Worm (Caenorhabditis elegans) whole organism, late embryonic: ENCODE measurements around the gene dcs-1.

Experiments
- C38D4.7 ChIP-seq: fragments of 200-800 bp; sonication (Bioruptor generic); optimal IDR thresholded peaks from 2 replicates; lab custom pipeline; 2018; ENCODE audit warnings: mild to moderate bottlenecking, missing genetic modification characterization, moderate library complexity, missing compliant biosample characterization
- ceh-14 ChIP-seq: sonication (generic microtip); optimal IDR thresholded peaks from 2 replicates; lab custom pipeline; 2016; ENCODE audit warnings: missing genotype, missing genetic modification characterization, missing compliant biosample characterization
- ceh-18 ChIP-seq: sonication (generic microtip); optimal IDR thresholded peaks from 2 replicates; lab custom pipeline; 2016; ENCODE audit warnings: missing genetic modification characterization, missing compliant biosample characterization
- ceh-2 ChIP-seq: sonication (generic microtip); optimal IDR thresholded peaks from 2 replicates; lab custom pipeline; 2016; ENCODE audit warnings: missing genotype, missing genetic modification characterization, missing compliant biosample characterization
- ceh-24 ChIP-seq: sonication (generic microtip); optimal IDR thresholded peaks from 2 replicates; lab custom pipeline; 2016; ENCODE audit warnings: mild to moderate bottlenecking, missing genetic modification characterization, missing compliant biosample characterization
- ceh-45 ChIP-seq: fragments of 200-800 bp; sonication (Bioruptor generic); IDR thresholded peaks from 2 replicates; pipeline ENCODE4 v1.3.6; 2022; ENCODE audit warnings: missing genetic modification reagents, missing genetic modification characterization, missing compliant biosample characterization
- ceh-48 ChIP-seq: sonication (generic microtip); optimal IDR thresholded peaks from 2 replicates; lab custom pipeline; 2016; ENCODE audit warnings: missing genetic modification characterization, inconsistent platforms, missing compliant biosample characterization
- ceh-9 ChIP-seq: sonication (generic microtip); optimal IDR thresholded peaks from 2 replicates; lab custom pipeline; 2016; ENCODE audit warnings: mild to moderate bottlenecking, missing genetic modification characterization, inconsistent platforms, missing compliant biosample characterization
- che-1 ChIP-seq: sonication (generic microtip); optimal IDR thresholded peaks from 2 replicates; lab custom pipeline; 2016; ENCODE audit warnings: mild to moderate bottlenecking, missing genetic modification characterization, missing compliant biosample characterization
- dve-1 ChIP-seq: sonication (generic microtip); optimal IDR thresholded peaks from 2 replicates; lab custom pipeline; 2017; ENCODE audit warnings: antibody characterized with exemption, mild to moderate bottlenecking, missing genetic modification characterization, missing compliant biosample characterization
- elt-2 ChIP-seq: sonication (generic microtip); optimal IDR thresholded peaks from 2 replicates; lab custom pipeline; 2016; ENCODE audit warnings: missing genetic modification reagents, missing genetic modification characterization, missing compliant biosample characterization
- elt-4 ChIP-seq: sonication (generic microtip); optimal IDR thresholded peaks from 2 replicates; lab custom pipeline; 2016; ENCODE audit warnings: missing genetic modification characterization, missing compliant biosample characterization
- ets-4 ChIP-seq: sonication (generic microtip); optimal IDR thresholded peaks from 2 replicates; lab custom pipeline; 2016; ENCODE audit warnings: missing genetic modification characterization, missing compliant biosample characterization
- fkh-10 ChIP-seq: fragments of 150-350 bp; optimal IDR thresholded peaks from 2 replicates; lab custom pipeline; 2014; ENCODE audit warnings: missing biosample characterization, missing genetic modification reagents, missing genetic modification characterization
- fkh-6 ChIP-seq: sonication (generic microtip); optimal IDR thresholded peaks from 2 replicates; lab custom pipeline; 2016; ENCODE audit warnings: missing genetic modification characterization, missing compliant biosample characterization
- hlh-8 ChIP-seq: sonication (generic microtip); optimal IDR thresholded peaks from 2 replicates; lab custom pipeline; 2016; ENCODE audit warnings: missing genotype, missing genetic modification characterization, missing compliant biosample characterization
- lin-11 ChIP-seq: fragments of 200-800 bp; sonication (Bioruptor generic); optimal IDR thresholded peaks from 2 replicates; lab custom pipeline; 2018; ENCODE audit warnings: mild to moderate bottlenecking, missing genetic modification characterization, missing compliant biosample characterization
- madf-2 ChIP-seq: sonication (generic microtip); optimal IDR thresholded peaks from 2 replicates; lab custom pipeline; 2017; ENCODE audit warnings: missing genetic modification characterization, missing compliant biosample characterization
- nfya-1 ChIP-seq: sonication (generic microtip); optimal IDR thresholded peaks from 2 replicates; lab custom pipeline; 2017; ENCODE audit warnings: missing genetic modification characterization, mild to moderate bottlenecking, missing compliant biosample characterization, antibody characterized with exemption, moderate library complexity
- nhr-11 ChIP-seq: fragments of 150-350 bp; optimal IDR thresholded peaks from 2 replicates; lab custom pipeline; 2014; ENCODE audit warnings: missing biosample characterization, missing genetic modification characterization
- nhr-232 ChIP-seq: sonication (generic microtip); optimal IDR thresholded peaks from 2 replicates; lab custom pipeline; 2016; ENCODE audit warnings: missing genetic modification characterization, missing compliant biosample characterization
- pax-1 ChIP-seq: fragments of 150-350 bp; optimal IDR thresholded peaks from 2 replicates; lab custom pipeline; 2014; ENCODE audit warnings: missing biosample characterization, missing genetic modification characterization
- pha-2 ChIP-seq: sonication (generic microtip); optimal IDR thresholded peaks from 2 replicates; lab custom pipeline; 2017; ENCODE audit warnings: mild to moderate bottlenecking, missing genetic modification characterization, missing compliant biosample characterization
- pros-1 ChIP-seq: fragments of 150-350 bp; optimal IDR thresholded peaks from 2 replicates; lab custom pipeline; 2014; ENCODE audit warnings: missing biosample characterization, missing genetic modification reagents, missing genetic modification characterization
- sox-4 ChIP-seq: sonication (generic microtip); optimal IDR thresholded peaks from 2 replicates; lab custom pipeline; 2017; ENCODE audit warnings: mild to moderate bottlenecking, missing genetic modification characterization, inconsistent platforms, missing compliant biosample characterization
- syd-9 ChIP-seq: sonication (generic microtip); optimal IDR thresholded peaks from 2 replicates; lab custom pipeline; 2016; ENCODE audit warnings: mild to moderate bottlenecking, missing genetic modification characterization, moderate library complexity, missing compliant biosample characterization
- tbx-2 ChIP-seq: sonication (generic microtip); optimal IDR thresholded peaks from 2 replicates; lab custom pipeline; 2016; ENCODE audit warnings: missing genetic modification characterization, missing compliant biosample characterization
- tbx-7 ChIP-seq: sonication (generic microtip); optimal IDR thresholded peaks from 2 replicates; lab custom pipeline; 2016; ENCODE audit warnings: missing genotype, missing genetic modification characterization, missing compliant biosample characterization
- ttx-3 ChIP-seq: sonication (generic microtip); optimal IDR thresholded peaks from 2 replicates; lab custom pipeline; 2016; ENCODE audit warnings: missing genetic modification reagents, missing genetic modification characterization, missing compliant biosample characterization
- unc-42 ChIP-seq: sonication (generic microtip); optimal IDR thresholded peaks from 2 replicates; lab custom pipeline; 2016; ENCODE audit warnings: missing genotype, missing genetic modification characterization, missing compliant biosample characterization
- unc-86 ChIP-seq: sonication (generic microtip); optimal IDR thresholded peaks from 2 replicates; lab custom pipeline; 2016; ENCODE audit warnings: missing genetic modification characterization, missing compliant biosample characterization
- zip-5 ChIP-seq: sonication (generic microtip); optimal IDR thresholded peaks from 2 replicates; lab custom pipeline; 2016; ENCODE audit warnings: missing genetic modification characterization, missing compliant biosample characterization

The dcs-1 gene

DNA sequence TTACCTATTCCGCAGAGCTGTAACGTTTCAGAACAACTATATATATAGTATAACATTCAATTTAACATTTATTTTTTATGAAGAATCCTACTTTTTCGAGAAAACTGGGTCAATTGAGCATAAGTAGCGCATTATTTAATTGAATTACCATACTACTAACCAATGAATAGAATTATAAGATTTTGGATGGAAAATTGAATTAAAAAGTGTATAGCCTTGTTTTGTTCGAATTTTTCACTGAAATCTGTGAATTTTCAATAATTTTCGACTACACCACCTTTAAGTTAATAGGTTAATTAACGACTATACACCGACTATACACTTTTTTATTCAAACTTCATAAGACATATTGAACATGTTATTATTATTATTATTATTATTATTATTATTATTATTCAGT lies 3.4 kb upstream of the dcs-1 start:
- no peak for TF ChIP-seq nhr-232 (tag; lab: Kevin White, UChicago)
- TF ChIP-seq pros-1 (tag; lab: Kevin White, UChicago): no peak

- TF ChIP-seq madf-2 (tag; lab: Kevin White, UChicago): no peak
- no peak for TF ChIP-seq ceh-48 (tag; lab: Kevin White, UChicago)
- TF ChIP-seq unc-86 (tag; lab: Kevin White, UChicago): no peak
- TF ChIP-seq nhr-11 (tag; lab: Kevin White, UChicago): no peak
- TF ChIP-seq nfya-1 (tag; lab: Kevin White, UChicago): no peak
- no peak for TF ChIP-seq ceh-14 (tag; lab: Kevin White, UChicago)
- TF ChIP-seq lin-11 (tag; lab: Kevin White, UChicago): no peak
- TF ChIP-seq unc-42 (tag; lab: Kevin White, UChicago): no peak
Measured at ce11 chrV:20087635-20088034, 2.9 kb downstream of the dcs-1 start, which contains the start of gene fre-1. Gene fre-1 (minus strand): TSS chrV:20087735.

DNA sequence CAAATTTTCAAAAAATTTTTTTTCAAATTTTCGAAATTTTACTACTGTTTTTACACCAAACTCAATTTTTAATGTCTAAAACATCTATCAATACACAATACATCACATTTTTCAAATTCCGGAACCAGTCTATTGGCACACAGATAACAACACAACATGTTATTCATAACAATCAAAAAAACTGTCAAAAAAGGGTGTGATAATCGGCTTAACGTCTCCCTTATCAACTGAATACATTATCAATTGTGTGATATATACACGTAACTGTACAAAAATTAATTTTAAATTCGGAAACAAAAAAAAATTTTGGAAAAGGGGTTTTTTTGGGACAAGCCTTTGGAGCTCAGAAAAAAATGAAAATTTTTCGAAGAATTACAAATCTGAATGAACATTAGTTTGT lies 16.2 kb downstream of the dcs-1 start:
- TF ChIP-seq elt-2 (peak; percentile 68), tbx-2 (tag; lab: Kevin White, UChicago) (no peak)

DNA sequence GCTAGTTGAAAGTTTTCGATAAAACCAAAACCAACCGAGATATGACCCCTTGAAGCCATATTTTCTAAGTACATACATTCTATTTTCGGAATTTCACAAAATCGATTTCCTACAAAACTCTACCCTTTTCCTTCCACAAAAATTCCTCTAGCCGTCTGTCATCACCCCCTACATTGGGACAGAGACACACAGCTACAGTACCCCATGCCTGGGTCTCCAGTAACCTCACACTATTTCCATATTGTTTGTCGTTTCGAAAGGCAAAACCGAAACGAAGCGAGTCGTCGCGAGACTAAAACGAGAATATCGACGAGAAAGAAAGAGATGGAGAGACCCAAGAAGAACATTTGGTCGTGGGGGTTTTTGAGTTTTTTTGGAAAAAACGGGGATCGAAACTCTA lies 22.2 kb downstream of the dcs-1 start:
- TF ChIP-seq pax-1 (tag; lab: Kevin White, UChicago) (peak; percentile 81), nfya-1 (tag; lab: Kevin White, UChicago) (peak; percentile 17), zip-5 (tag; lab: Kevin White, UChicago) (no peak)

DNA sequence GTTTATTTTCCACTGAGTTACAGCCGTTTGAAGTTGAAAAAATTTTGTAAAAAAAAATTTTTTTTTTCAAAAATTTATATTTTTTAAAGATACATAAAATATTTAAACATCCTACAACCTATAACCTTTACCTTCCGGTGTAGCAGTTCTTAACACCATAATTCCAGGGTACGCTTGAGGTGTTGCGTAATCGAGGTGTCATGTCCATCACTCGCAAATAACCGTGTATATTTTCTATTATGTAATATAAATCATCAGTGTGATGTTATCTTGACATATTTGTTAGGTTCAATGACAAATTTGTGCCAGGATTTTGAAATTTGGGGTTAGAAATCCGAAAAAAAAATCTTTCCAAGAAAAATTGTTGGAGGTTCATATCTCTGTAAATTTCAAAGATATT lies 23.5 kb downstream of the dcs-1 start:
- no peak for TF ChIP-seq dve-1
- TF ChIP-seq ceh-18 (tag; lab: Kevin White, UChicago): no peak
- TF ChIP-seq che-1 (tag; lab: Kevin White, UChicago): no peak
- no peak for TF ChIP-seq tbx-7 (tag; lab: Kevin White, UChicago)
- no peak for TF ChIP-seq fkh-6
- TF ChIP-seq ets-4 (tag; lab: Kevin White, UChicago): no peak
- TF ChIP-seq pros-1 (tag; lab: Kevin White, UChicago): no peak
- TF ChIP-seq nfya-1 (tag; lab: Kevin White, UChicago): no peak
- TF ChIP-seq C38D4.7 (GFP tag; lab: Kevin White, UChicago): no peak
- TF ChIP-seq syd-9 (tag; lab: Kevin White, UChicago): no peak
- TF ChIP-seq ceh-2: no peak
- no peak for TF ChIP-seq ceh-9
- TF ChIP-seq lin-11 (tag; lab: Kevin White, UChicago): no peak
- TF ChIP-seq fkh-10 (GFP tag; lab: Kevin White, UChicago): no peak
- TF ChIP-seq ttx-3 (tag; lab: Kevin White, UChicago): no peak
- TF ChIP-seq sox-4: no peak
- TF ChIP-seq tbx-2 (tag; lab: Kevin White, UChicago): no peak
- TF ChIP-seq elt-4 (tag; lab: Kevin White, UChicago): no peak
- TF ChIP-seq elt-2: no peak

- TF ChIP-seq sox-4 (no peak), pha-2 (peak; percentile 81), ceh-45 (GFP tag; lab: Robert Waterston, UW) (no peak), ceh-24 (tag; lab: Kevin White, UChicago) (no peak), hlh-8 (no peak)
- TF ChIP-seq, all 69 proteins: peak for 1
Measured at ce11 chrV:20065096-20065495, 25.4 kb downstream of the dcs-1 start.
